Worm (Caenorhabditis elegans): ENCODE results near the gene fbxa-7.

DNA sequence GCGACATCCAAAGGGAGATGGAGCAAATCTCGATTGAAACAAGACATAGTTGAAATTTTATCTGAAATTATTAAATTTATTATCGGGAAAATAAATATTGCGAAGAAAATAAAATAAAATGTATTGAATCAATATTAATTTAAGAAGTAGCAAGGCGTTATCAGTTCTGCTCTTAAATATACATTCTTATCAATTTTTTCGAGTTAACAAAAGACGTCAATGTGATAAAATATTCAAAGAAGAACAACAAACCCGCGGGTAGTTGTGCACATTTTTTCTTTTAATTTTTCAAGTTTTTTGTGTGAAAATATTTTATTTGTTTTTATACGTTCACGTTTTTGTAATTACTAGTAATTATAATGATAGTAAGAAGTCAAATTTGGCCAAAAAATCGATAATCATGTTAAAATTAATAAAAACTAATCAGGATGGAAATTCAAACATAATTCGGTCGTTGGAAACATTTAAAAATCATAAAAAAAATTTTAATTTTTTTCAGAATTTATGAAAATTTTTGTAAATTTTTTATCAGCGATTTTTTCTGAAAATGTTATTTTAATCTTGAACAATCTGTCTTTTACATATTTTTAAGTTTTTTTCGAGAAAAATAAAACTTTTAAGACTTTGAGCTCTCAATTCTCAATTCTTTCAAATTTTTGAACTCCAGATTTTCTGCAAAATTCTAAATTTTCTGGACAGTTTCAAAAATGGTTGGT lies 14.9 kb upstream of the fbxa-7 start, which contains the start of gene fbxa-9:
- TF ChIP-seq ceh-36 (tag; optimal IDR thresholded peaks at IDR 0.05), result no peak
- no peak for TF ChIP-seq ets-7 (tag; optimal IDR thresholded peaks at IDR 0.05)
- TF ChIP-seq ceh-13 (GFP tag; optimal IDR thresholded peaks at IDR 0.05), result no peak
- no peak for TF ChIP-seq B0310.2 (tag; optimal IDR thresholded peaks at IDR 0.05)

Measured in whole organism, early embryonic.